Worm (Caenorhabditis elegans): ENCODE results near the gene F10G2.2.

- TF ChIP-seq sem-4 (tag; optimal IDR thresholded peaks at IDR 0.05) (no peak), lin-39 (tag; optimal IDR thresholded peaks at IDR 0.05) (no peak), unc-62 (GFP tag; optimal IDR thresholded peaks at IDR 0.05) (no peak), nhr-11 (tag; optimal IDR thresholded peaks at IDR 0.05) (no peak), ztf-11 (tag; optimal IDR thresholded peaks at IDR 0.05) (no peak), dmd-4 (tag; optimal IDR thresholded peaks at IDR 0.05) (no peak)
Observed at ce11 chrV:7381008-7381407, 50.0 kb downstream of the F10G2.2 start, which contains the start of gene C03G6.17.
